Worm (Caenorhabditis elegans): ENCODE data around the gene acsd-1.

acsd-1 gene

DNA sequence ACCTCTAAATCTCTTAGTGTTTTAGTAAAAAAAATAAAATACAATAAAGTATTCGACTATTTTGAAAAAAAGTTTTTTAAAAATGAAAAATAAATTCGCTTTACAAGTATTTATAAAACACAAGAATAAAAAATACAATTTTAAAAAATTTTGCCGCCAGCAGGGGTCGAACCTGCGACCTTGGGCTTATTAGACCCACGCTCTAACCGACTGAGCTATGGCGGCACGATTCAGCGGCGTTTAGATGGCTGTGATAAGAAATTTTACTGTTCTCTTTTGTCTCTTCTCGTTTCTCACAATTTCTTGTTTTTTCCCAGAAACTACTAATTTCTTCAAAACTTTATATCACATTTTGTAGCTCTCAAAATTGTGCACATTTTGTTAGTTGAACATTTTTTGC, 46.9 kb downstream of the acsd-1 start (continued):
- peak; percentile 31 for TF ChIP-seq D2030.7 (GFP tag; IDR thresholded peaks at IDR 0.05)

DNA sequence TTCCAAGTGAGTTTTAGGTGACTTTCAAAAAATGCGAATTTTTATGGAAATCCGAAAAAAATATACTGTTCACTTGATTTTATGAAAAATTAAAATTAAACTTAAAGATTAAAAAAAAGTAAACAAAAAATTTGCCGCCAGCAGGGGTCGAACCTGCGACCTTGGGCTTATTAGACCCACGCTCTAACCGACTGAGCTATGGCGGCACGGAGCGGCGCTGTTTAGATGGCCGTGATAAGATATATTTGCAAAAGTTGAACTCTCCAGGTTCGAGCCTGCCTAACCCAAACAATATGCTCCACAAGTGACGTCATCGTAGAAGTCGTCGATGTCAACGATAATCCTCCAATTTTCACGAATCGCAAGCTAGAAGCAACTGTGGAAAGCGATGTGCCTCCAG, 48.4 kb downstream of the acsd-1 start:
- 0 out of 2 replicates have a peak, but pooled peaks have one; percentile 50 for TF ChIP-seq lin-26 (GFP tag; IDR thresholded peaks at IDR 0.05)
- peak; percentile 89 for TF ChIP-seq tbp1 (GFP tag; optimal IDR thresholded peaks at IDR 0.05)
- TF ChIP-seq dpl-1 (GFP tag; optimal IDR thresholded peaks at IDR 0.05), result no peak
- peak; percentile 51 for TF ChIP-seq rpc-1 (optimal IDR thresholded peaks at IDR 0.05)
- TF ChIP-seq rpc-1 (tag; optimal IDR thresholded peaks at IDR 0.05), result peak; percentile 73
- TF ChIP-seq ceh-100 (GFP tag; IDR thresholded peaks at IDR 0.05), result 0 out of 2 replicates have a peak, but pooled peaks have one; percentile 16
- peak; percentile 13 for TF ChIP-seq atf-7 (tag; optimal IDR thresholded peaks at IDR 0.05)
- no peak for TF ChIP-seq Y53F4B.3 (GFP tag; IDR thresholded peaks at IDR 0.05)
- no peak for TF ChIP-seq T07F8.4 (tag; optimal IDR thresholded peaks at IDR 0.05)
- TF ChIP-seq dox-1 (GFP tag; IDR thresholded peaks at IDR 0.05), result 0 out of 2 replicates have a peak, but pooled peaks have one; percentile 23
- TF ChIP-seq repo-1 (tag; optimal IDR thresholded peaks at IDR 0.05), result no peak
- TF ChIP-seq D2030.7 (GFP tag; IDR thresholded peaks at IDR 0.05), result peak; percentile 56
- peak; percentile 48 for TF ChIP-seq ztf-18 (tag; optimal IDR thresholded peaks at IDR 0.05)
- 0 out of 2 replicates have a peak, but pooled peaks have one; percentile 29 for TF ChIP-seq mcd-1 (GFP tag; IDR thresholded peaks at IDR 0.05)
- peak; percentile 16 for TF ChIP-seq lsl-1 (GFP tag; optimal IDR thresholded peaks at IDR 0.05)
- peak; percentile 20 for TF ChIP-seq snpc-3.4 (tag; optimal IDR thresholded peaks at IDR 0.05)
- TF ChIP-seq B0261.1 (tag; optimal IDR thresholded peaks at IDR 0.05), result peak; percentile 69
- peak; percentile 51 for TF ChIP-seq die-1 (tag; optimal IDR thresholded peaks at IDR 0.05)

DNA sequence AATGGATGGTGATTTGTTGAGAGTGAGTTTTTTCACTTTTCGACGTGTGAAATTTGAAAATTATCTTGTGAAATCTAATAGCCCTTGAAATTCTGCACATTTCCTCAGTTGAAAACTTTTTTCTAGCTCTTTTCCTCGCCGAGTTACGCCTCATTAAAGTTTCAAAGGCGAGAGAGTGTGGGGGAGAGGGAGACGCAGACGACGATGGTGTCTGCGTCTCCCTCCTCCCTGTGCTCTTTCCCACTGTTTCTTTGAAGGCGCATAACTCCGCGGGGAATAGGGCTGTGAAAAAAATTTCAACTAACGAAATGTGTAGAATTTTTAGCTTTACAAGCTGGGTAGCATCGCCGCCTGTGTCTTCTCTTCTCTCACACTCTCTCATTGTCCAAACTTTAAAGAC, 50.1 kb downstream of the acsd-1 start:
- TF ChIP-seq B0035.1 (tag; optimal IDR thresholded peaks at IDR 0.05) (no peak), hmg-1.2 (GFP tag; IDR thresholded peaks at IDR 0.05) (peak; percentile 95)

DNA sequence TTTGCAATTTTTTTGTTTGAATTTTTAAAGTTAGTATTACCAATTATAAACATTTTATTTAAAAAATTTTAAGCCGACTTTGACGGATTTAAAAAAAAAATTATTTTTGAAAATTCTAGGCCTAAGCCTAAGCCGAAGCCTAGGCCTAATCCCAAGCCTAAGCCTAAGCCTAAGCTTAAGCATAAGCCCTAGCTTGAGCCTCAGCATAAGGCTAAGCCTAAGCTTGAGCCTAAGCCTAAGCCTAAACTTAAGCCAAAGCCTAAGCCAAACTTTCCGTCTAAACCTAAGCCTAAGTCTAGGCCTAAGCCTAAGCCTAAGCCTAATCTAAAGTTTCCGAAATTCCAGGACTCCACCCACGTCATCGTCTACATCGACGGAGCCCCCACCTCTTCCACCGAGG, 53.4 kb downstream of the acsd-1 start:
- no peak for TF ChIP-seq nhr-179 (tag; optimal IDR thresholded peaks at IDR 0.05)
- TF ChIP-seq F57C9.4 (tag; optimal IDR thresholded peaks at IDR 0.05), result no peak
- no peak for TF ChIP-seq F22D6.2 (tag; optimal IDR thresholded peaks at IDR 0.05)
- no peak for TF ChIP-seq tbp1 (GFP tag; optimal IDR thresholded peaks at IDR 0.05)
- no peak for TF ChIP-seq sdz-38 (tag; optimal IDR thresholded peaks at IDR 0.05)
- no peak for TF ChIP-seq Y79H2A.3 (GFP tag; conservative IDR thresholded peaks at IDR 0.05)
- no peak for TF ChIP-seq ceh-27 (GFP tag; optimal IDR thresholded peaks at IDR 0.05)
- TF ChIP-seq dpl-1 (GFP tag; optimal IDR thresholded peaks at IDR 0.05), result no peak
- TF ChIP-seq ets-4 (GFP tag; optimal IDR thresholded peaks at IDR 0.05), result no peak
- TF ChIP-seq mes-4 (tag; optimal IDR thresholded peaks at IDR 0.05), result no peak
- TF ChIP-seq tbx-9 (tag; optimal IDR thresholded peaks at IDR 0.05; ENCODE audit: borderline replicate concordance), result no peak

DNA sequence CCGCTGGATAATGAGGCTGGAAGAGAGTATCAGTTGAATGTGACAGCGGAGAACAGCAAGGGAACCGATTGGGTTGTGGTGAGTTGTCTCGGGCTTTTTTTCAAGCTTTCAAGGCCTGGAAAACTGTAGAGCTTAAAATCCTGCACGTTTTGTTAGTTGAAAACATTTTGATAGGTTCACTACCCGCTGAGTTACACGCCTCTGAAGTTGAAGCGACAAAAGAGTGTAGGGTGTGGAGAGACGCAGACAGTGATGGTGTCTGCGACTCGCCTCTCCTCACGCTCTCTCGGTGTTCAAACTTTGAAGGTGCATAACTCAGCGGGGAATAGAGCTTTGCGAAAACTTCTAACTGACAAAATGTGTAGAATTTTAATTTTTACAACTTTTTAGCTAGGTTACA, 57.1 kb downstream of the acsd-1 start:
- TF ChIP-seq hmg-1.2 (GFP tag; IDR thresholded peaks at IDR 0.05) (peak; percentile 61), nhr-27 (tag; optimal IDR thresholded peaks at IDR 0.05) (no peak)

DNA sequence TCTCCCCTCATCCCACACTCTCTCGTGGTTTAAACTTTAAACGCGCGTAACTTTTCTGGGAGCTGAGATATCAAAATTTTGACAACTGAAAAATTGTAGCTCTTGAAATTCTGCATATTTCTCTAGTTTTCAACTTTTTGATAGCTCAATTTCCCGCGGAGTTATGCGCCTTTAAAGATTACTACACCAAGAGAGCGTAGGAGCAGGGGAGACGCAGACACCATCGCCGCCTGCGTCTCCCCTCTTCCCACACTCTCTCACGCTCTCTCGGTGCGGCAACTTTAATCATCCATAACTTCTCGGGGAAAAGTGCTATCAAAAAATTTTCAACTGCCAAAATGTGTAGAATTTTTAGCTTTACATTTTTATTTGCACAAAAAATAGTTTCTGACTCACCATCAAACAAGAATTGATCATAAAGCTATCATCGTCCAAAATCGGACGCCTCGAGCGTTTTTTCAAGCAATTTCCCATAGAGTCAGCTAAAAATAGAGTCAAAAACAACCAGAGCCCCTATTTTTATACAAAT, 59.9 kb downstream of the acsd-1 start, which contains the start of gene eak-3:
TSS of gene eak-3 (minus strand) at position 479 of the 529 bp plus-strand sequence.
- TF ChIP-seq nhr-179 (tag; optimal IDR thresholded peaks at IDR 0.05) (no peak), hmg-1.2 (GFP tag; IDR thresholded peaks at IDR 0.05) (peak; percentile 78), nfya-1 (tag; optimal IDR thresholded peaks at IDR 0.05; ENCODE audit: borderline replicate concordance, insufficient read depth) (no peak), Y53G8AR.9 (GFP tag; conservative IDR thresholded peaks at IDR 0.05) (no peak), lin-54 (GFP tag; optimal IDR thresholded peaks at IDR 0.05) (no peak), madf-6 (GFP tag; IDR thresholded peaks at IDR 0.05) (no peak), chd-7 (tag; optimal IDR thresholded peaks at IDR 0.05) (no peak)
